Fruit fly (Drosophila melanogaster) whole organism, embryonic: Measurements from ENCODE around the gene CG12951.

Experiments used
- CG10209 ChIP-seq: fragments of 200-800 bp; sonication (Bioruptor generic); optimal IDR thresholded peaks from 3 replicates; lab custom pipeline; 2017; ENCODE audit warnings: missing biosample characterization, mild to moderate bottlenecking, missing genetic modification characterization, missing genetic modification reagents
- CG10274 ChIP-seq: fragments of 200-800 bp; sonication (Bioruptor generic); optimal IDR thresholded peaks from 3 replicates; lab custom pipeline; 2017; ENCODE audit warnings: missing biosample characterization, mild to moderate bottlenecking, missing genetic modification characterization
- CG11093 ChIP-seq: fragments of 200-800 bp; sonication (Bioruptor generic); IDR thresholded peaks from 3 replicates; pipeline ENCODE4 v1.3.6; 2022; ENCODE audit warnings: missing biosample characterization, missing genetic modification characterization
- CG11695 ChIP-seq: fragments of 200-800 bp; sonication (Bioruptor generic); IDR thresholded peaks from 3 replicates; pipeline ENCODE4 v1.3.6; 2022; ENCODE audit warnings: missing biosample characterization, missing genetic modification characterization
- CG13296 ChIP-seq: fragments of 200-800 bp; sonication (Bioruptor generic); optimal IDR thresholded peaks from 3 replicates; lab custom pipeline; 2018; ENCODE audit warnings: missing biosample characterization, mild to moderate bottlenecking, missing genetic modification characterization
- CG13424 ChIP-seq: fragments of 200-800 bp; sonication (Bioruptor generic); optimal IDR thresholded peaks from 2 replicates; lab custom pipeline; 2019; ENCODE audit warnings: missing biosample characterization, mild to moderate bottlenecking, missing genetic modification characterization, moderate library complexity
- CG13894 ChIP-seq: fragments of 200-800 bp; sonication (Bioruptor generic); optimal IDR thresholded peaks from 3 replicates; lab custom pipeline; 2018; ENCODE audit warnings: missing biosample characterization, mild to moderate bottlenecking, missing genetic modification characterization, moderate library complexity
- CG15011 ChIP-seq: fragments of 200-800 bp; sonication (Bioruptor generic); optimal IDR thresholded peaks from 3 replicates; lab custom pipeline; 2018; ENCODE audit warnings: missing biosample characterization, mild to moderate bottlenecking, missing genetic modification characterization
- CG15601 ChIP-seq: fragments of 200-800 bp; sonication (Bioruptor generic); optimal IDR thresholded peaks from 3 replicates; lab custom pipeline; 2019; ENCODE audit warnings: missing biosample characterization, mild to moderate bottlenecking, missing genetic modification characterization, moderate library complexity
- CG2116 ChIP-seq: fragments of 200-800 bp; sonication (Bioruptor generic); optimal IDR thresholded peaks from 3 replicates; lab custom pipeline; 2018; ENCODE audit warnings: missing biosample characterization, mild to moderate bottlenecking, missing genetic modification characterization
- CG3726 ChIP-seq: fragments of 200-800 bp; sonication (Bioruptor generic); IDR thresholded peaks from 3 replicates; pipeline ENCODE4, ENCODE4 v1.3.6; 2022; ENCODE audit warnings: missing biosample characterization, missing genetic modification characterization
- CG4820 ChIP-seq: fragments of 200-800 bp; sonication (Bioruptor generic); optimal IDR thresholded peaks from 3 replicates; lab custom pipeline; 2016; ENCODE audit warnings: missing biosample characterization, missing genetic modification characterization
- CG6683 ChIP-seq: fragments of 200-800 bp; sonication (Bioruptor generic); optimal IDR thresholded peaks from 2 replicates; lab custom pipeline; 2017; ENCODE audit warnings: missing biosample characterization, mild to moderate bottlenecking, missing genetic modification characterization, missing genetic modification reagents
- CG9876 ChIP-seq: fragments of 200-800 bp; sonication (Bioruptor generic); optimal IDR thresholded peaks from 2 replicates; lab custom pipeline; 2016; ENCODE audit warnings: missing biosample characterization, missing genetic modification characterization
- CHES-1-like ChIP-seq: fragments of 200-800 bp; sonication (Bioruptor generic); optimal IDR thresholded peaks from 2 replicates; lab custom pipeline; 2016; ENCODE audit warnings: missing biosample characterization, missing genetic modification characterization
- CrebB ChIP-seq: fragments of 200-800 bp; sonication (Bioruptor generic); optimal IDR thresholded peaks from 3 replicates; lab custom pipeline; 2018; ENCODE audit warnings: missing biosample characterization, mild to moderate bottlenecking, missing genetic modification characterization
- Ets65A ChIP-seq: fragments of 200-800 bp; sonication (Bioruptor generic); peaks from one replicate; lab custom pipeline; 2016; ENCODE audit warnings: missing biosample characterization, missing genetic modification characterization
- HLH3B ChIP-seq: fragments of 200-800 bp; sonication (Bioruptor generic); IDR thresholded peaks from 2 replicates; pipeline ENCODE4 v1.3.6; 2022; ENCODE audit warnings: missing biosample characterization, missing genetic modification characterization
- HLH4C ChIP-seq: fragments of 200-800 bp; sonication (Bioruptor generic); IDR thresholded peaks from 3 replicates; pipeline ENCODE4 v1.3.6; 2022; ENCODE audit warnings: missing biosample characterization, missing genetic modification characterization; ENCODE audit not compliant: partially characterized antibody
- Kr ChIP-seq: fragments of 200-800 bp; sonication (Bioruptor generic); optimal IDR thresholded peaks from 2 replicates; lab custom pipeline; 2017; ENCODE audit warnings: missing biosample characterization, mild to moderate bottlenecking, missing genetic modification characterization
- Med ChIP-seq: fragments of 200-800 bp; sonication (Bioruptor generic); peaks from one replicate; lab custom pipeline; 2016; ENCODE audit warnings: missing biosample characterization, missing genetic modification characterization, mild to moderate bottlenecking, inconsistent platforms, moderate library complexity
- Mrtf ChIP-seq: fragments of 200-800 bp; sonication (Bioruptor generic); IDR thresholded peaks from 3 replicates; pipeline ENCODE4 v1.3.6; 2022; ENCODE audit warnings: missing biosample characterization, missing genetic modification characterization
- Nf-YB ChIP-seq: fragments of 200-800 bp; sonication (Bioruptor generic); optimal IDR thresholded peaks from 3 replicates; lab custom pipeline; 2019; ENCODE audit warnings: missing biosample characterization, mild to moderate bottlenecking, missing genetic modification characterization, moderate library complexity
- Rfx ChIP-seq: fragments of 200-800 bp; sonication (Bioruptor generic); IDR thresholded peaks from 2 replicates; pipeline ENCODE4 v1.3.6; 2022; ENCODE audit warnings: missing biosample characterization, missing genetic modification characterization
- Ssrp ChIP-seq: fragments of 200-800 bp; sonication (Bioruptor generic); optimal IDR thresholded peaks from 2 replicates; lab custom pipeline; 2018; ENCODE audit warnings: missing biosample characterization, mild to moderate bottlenecking, missing genetic modification characterization, moderate library complexity
- Trl ChIP-seq, 3 experiments: fragments of >200 bp in 2 of 3; fragments of 200-800 bp in 1 of 3; sonication (Bioruptor generic) in 1 of 3; optimal IDR thresholded peaks; 2 replicates in 1 of 3; 3 replicates in 2 of 3; lab custom pipeline; 2016 to 2017; ENCODE audit warnings: missing biosample characterization in 1 of 3, missing genetic modification characterization in 1 of 3
- YL-1 ChIP-seq: fragments of 200-800 bp; sonication (Bioruptor generic); optimal IDR thresholded peaks from 3 replicates; lab custom pipeline; 2017; ENCODE audit warnings: missing biosample characterization, mild to moderate bottlenecking, missing genetic modification characterization
- abd-A ChIP-seq: fragments of 200-800 bp; sonication (Bioruptor generic); optimal IDR thresholded peaks from 3 replicates; lab custom pipeline; 2019; ENCODE audit warnings: missing biosample characterization, mild to moderate bottlenecking, missing genetic modification characterization, moderate library complexity
- amos ChIP-seq: fragments of 200-800 bp; sonication (Bioruptor generic); IDR thresholded peaks from 2 replicates; pipeline ENCODE4 v1.3.6; 2022; ENCODE audit warnings: missing biosample characterization, missing genetic modification characterization; ENCODE audit not compliant: partially characterized antibody
- aop ChIP-seq: fragments of 200-800 bp; sonication (Bioruptor generic); IDR thresholded peaks from 2 replicates; pipeline ENCODE4 v1.3.6; 2022; ENCODE audit warnings: missing biosample characterization, missing genetic modification characterization
- chm ChIP-seq: fragments of 200-800 bp; sonication (Bioruptor generic); IDR thresholded peaks from 2 replicates; pipeline ENCODE4 v1.3.6; 2022; ENCODE audit warnings: missing biosample characterization, missing genetic modification characterization
- ci ChIP-seq: fragments of 200-800 bp; sonication (Bioruptor generic); IDR thresholded peaks from 3 replicates; pipeline ENCODE4 v1.3.6; 2022; ENCODE audit warnings: missing biosample characterization, missing genetic modification characterization
- dimm ChIP-seq: fragments of 200-800 bp; sonication (Bioruptor generic); IDR thresholded peaks from 2 replicates; pipeline ENCODE4 v1.3.6; 2022; ENCODE audit warnings: missing biosample characterization, missing genetic modification characterization
- ems ChIP-seq: fragments of 200-800 bp; sonication (Bioruptor generic); optimal IDR thresholded peaks from 3 replicates; lab custom pipeline; 2016; ENCODE audit warnings: missing biosample characterization, missing genetic modification characterization
- gcm ChIP-seq: fragments of 200-800 bp; sonication (Bioruptor generic); optimal IDR thresholded peaks from 2 replicates; lab custom pipeline; 2019; ENCODE audit warnings: missing biosample characterization, mild to moderate bottlenecking, missing genetic modification characterization, moderate library complexity
- hb ChIP-seq: fragments of 200-800 bp; sonication (Bioruptor generic); IDR thresholded peaks from 3 replicates; pipeline ENCODE4 v1.3.6; 2022; ENCODE audit warnings: missing biosample characterization, missing genetic modification characterization; ENCODE audit not compliant: partially characterized antibody
- hkb ChIP-seq, 2 experiments: fragments of 200-800 bp in 1 of 2; fragments of >200 bp in 1 of 2; sonication (Bioruptor generic) in 1 of 2; IDR thresholded peaks in 1 of 2; optimal IDR thresholded peaks in 1 of 2; 2 replicates each; pipeline versions ENCODE4 v1.3.6 to Lab custom; 2017 to 2022; ENCODE audit warnings: missing biosample characterization in 1 of 2, missing genetic modification characterization in 1 of 2
- klu ChIP-seq: fragments of 200-800 bp; sonication (Bioruptor generic); IDR thresholded peaks from 2 replicates; pipeline ENCODE4 v1.3.6; 2022; ENCODE audit warnings: missing biosample characterization, missing genetic modification characterization
- kni ChIP-seq: fragments of 200-800 bp; sonication (Bioruptor generic); optimal IDR thresholded peaks from 3 replicates; lab custom pipeline; 2017; ENCODE audit warnings: mild to moderate bottlenecking, missing biosample characterization, missing genetic modification reagents, missing genetic modification characterization
- oc ChIP-seq: fragments of 200-800 bp; sonication (Bioruptor generic); optimal IDR thresholded peaks from 2 replicates; lab custom pipeline; 2018; ENCODE audit warnings: missing biosample characterization, mild to moderate bottlenecking, missing genetic modification characterization, moderate library complexity
- row ChIP-seq: fragments of 200-800 bp; sonication (Bioruptor generic); IDR thresholded peaks from 3 replicates; pipeline ENCODE4 v1.3.6; 2022; ENCODE audit warnings: missing biosample characterization, missing genetic modification characterization
- scrt ChIP-seq: fragments of 200-800 bp; sonication (Bioruptor generic); optimal IDR thresholded peaks from 2 replicates; lab custom pipeline; 2018; ENCODE audit warnings: missing biosample characterization, mild to moderate bottlenecking, missing genetic modification characterization, moderate library complexity
- sd ChIP-seq: fragments of 200-800 bp; sonication (Bioruptor generic); optimal IDR thresholded peaks from 3 replicates; lab custom pipeline; 2018; ENCODE audit warnings: missing biosample characterization, mild to moderate bottlenecking, missing genetic modification characterization, moderate library complexity
- sim ChIP-seq: fragments of 200-800 bp; sonication (Bioruptor generic); IDR thresholded peaks from 2 replicates; pipeline ENCODE4 v1.3.6; 2022; ENCODE audit warnings: missing biosample characterization, missing genetic modification characterization
- sug ChIP-seq: fragments of 200-800 bp; optimal IDR thresholded peaks from 2 replicates; lab custom pipeline; 2019; ENCODE audit warnings: missing biosample characterization, mild to moderate bottlenecking, missing genetic modification characterization, moderate library complexity
- tna ChIP-seq: fragments of 200-800 bp; sonication (Bioruptor generic); IDR thresholded peaks from 2 replicates; pipeline ENCODE4 v1.3.6; 2022; ENCODE audit warnings: missing biosample characterization, missing genetic modification characterization; ENCODE audit not compliant: partially characterized antibody
- vnd ChIP-seq: fragments of 200-800 bp; sonication (Bioruptor generic); IDR thresholded peaks from 3 replicates; pipeline ENCODE4 v1.3.6; 2022; ENCODE audit warnings: missing biosample characterization, missing genetic modification characterization; ENCODE audit not compliant: partially characterized antibody

The CG12951 gene

DNA sequence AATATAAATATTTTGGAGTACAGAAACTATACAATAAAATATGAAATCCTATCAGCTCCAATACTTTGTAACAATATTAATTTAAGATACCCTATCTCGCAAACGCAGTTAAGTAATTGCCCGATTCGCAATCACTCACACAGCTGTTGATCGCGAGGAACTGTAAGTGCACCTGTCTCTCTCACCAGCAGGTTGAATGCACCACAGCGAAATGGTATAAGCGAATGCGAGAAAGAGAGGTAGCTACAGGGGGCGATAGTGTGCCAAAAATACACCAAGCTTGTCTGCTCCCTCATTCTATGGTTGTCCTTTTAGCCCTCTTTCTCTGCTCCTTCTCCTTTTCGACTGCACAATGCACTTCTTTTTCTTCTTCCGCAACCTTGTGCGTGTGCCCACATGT is 8.6 kb upstream of the CG12951 start:
- TF ChIP-seq Nf-YB (GFP tag; lab: Kevin White, UChicago) (no peak), CG11093 (0 out of 3 replicates have a peak, but pooled peaks have one; percentile 33), abd-A (tag; lab: Kevin White, UChicago) (no peak), Ssrp (tag; lab: Kevin White, UChicago) (no peak), aop (GFP tag; lab: Robert Waterston, UW) (no peak), HLH4C (GFP tag; lab: Robert Waterston, UW) (no peak), kni (GFP tag; lab: Kevin White, UChicago) (no peak), vnd (GFP tag; lab: Robert Waterston, UW) (no peak), CG11695 (no peak), klu (GFP tag; lab: Robert Waterston, UW) (no peak), sug (tag; lab: Kevin White, UChicago) (no peak), Rfx (0 out of 2 replicates have a peak, but pooled peaks have one; percentile 9), chm (GFP tag; lab: Robert Waterston, UW) (0 out of 2 replicates have a peak, but pooled peaks have one; percentile 45), ci (no peak), CG4820 (GFP tag; lab: Kevin White, UChicago) (no peak), CG15601 (tag; lab: Kevin White, UChicago) (no peak), sim (GFP tag; lab: Robert Waterston, UW) (no peak), oc (no peak), CG6683 (no peak), row (GFP tag; lab: Robert Waterston, UW) (no peak), Med (GFP tag; lab: Kevin White, UChicago) (peak; percentile 28), CHES-1-like (GFP tag; lab: Kevin White, UChicago) (no peak), hkb (optimal IDR thresholded peaks at IDR 0.05; lab: Kevin White, UChicago) (no peak), hkb (GFP tag; IDR thresholded peaks at IDR 0.05; lab: Robert Waterston, UW) (no peak)

DNA sequence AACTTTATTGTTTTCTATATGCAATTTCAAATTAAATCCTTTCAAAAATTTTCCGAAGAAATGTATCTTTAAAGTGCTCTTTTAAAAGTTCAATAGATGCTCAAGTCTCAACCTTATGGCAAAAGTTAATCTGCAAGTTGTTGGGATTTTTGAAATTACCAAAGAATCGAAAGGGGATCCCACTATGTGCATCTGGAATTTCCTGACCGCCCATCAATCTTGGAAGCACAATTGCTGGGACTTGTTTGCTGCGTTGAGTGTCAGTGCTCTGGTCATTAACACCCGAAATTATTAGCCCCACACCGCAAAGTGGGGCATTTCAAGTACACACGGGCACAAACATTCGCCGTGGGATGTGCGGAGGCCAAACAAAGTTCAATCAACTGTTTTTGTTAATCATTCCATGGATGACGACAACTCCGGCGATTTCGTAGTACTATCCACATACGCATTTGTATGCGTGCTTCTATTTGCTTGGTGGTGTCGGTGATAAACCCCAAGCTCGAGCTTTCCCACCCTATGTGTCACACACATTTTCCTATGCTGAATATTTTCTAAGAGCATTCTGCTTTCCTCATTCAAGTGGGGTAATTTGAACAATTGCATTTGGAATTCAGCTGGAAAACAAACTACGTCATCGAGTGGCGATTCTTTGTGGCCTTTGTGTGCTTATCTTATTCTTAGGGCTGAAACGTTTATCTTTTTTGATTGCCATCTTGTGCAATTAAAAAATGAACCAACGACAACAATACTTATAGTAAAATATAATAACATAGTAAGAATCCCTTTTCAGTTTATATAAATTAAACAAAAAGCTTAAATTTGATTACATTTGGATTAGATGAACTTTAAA is 7.5 kb upstream of the CG12951 start:
- TF ChIP-seq Ets65A (no peak), CG6683 (no peak), ems (GFP tag; lab: Kevin White, UChicago) (no peak), HLH3B (GFP tag; lab: Robert Waterston, UW) (no peak), CG10209 (GFP tag; lab: Kevin White, UChicago) (no peak), CG13424 (no peak), CG15011 (GFP tag; lab: Kevin White, UChicago) (no peak), CG3726 (GFP tag; lab: Robert Waterston, UW) (no peak), Trl (optimal IDR thresholded peaks at IDR 0.05; lab: Kevin White, UChicago) (no peak), Trl (GFP tag; optimal IDR thresholded peaks at IDR 0.05; lab: Kevin White, UChicago) (no peak), ci (peak; percentile 49; the same call in 1 of the 3 replicates), YL-1 (GFP tag; lab: Kevin White, UChicago) (no peak), amos (GFP tag; lab: Robert Waterston, UW) (no peak), CG9876 (GFP tag; lab: Kevin White, UChicago) (no peak), Kr (GFP tag; lab: Kevin White, UChicago) (no peak), dimm (GFP tag; lab: Robert Waterston, UW) (no peak), CG13296 (GFP tag; lab: Kevin White, UChicago) (no peak), CG10274 (GFP tag; lab: Kevin White, UChicago) (no peak), CG13894 (tag; lab: Kevin White, UChicago) (peak; percentile 56), tna (no peak), Mrtf (no peak), sd (tag; lab: Kevin White, UChicago) (peak; percentile 58), hb (no peak), scrt (GFP tag; lab: Kevin White, UChicago) (no peak), CG2116 (no peak), gcm (GFP tag; lab: Kevin White, UChicago) (no peak), CrebB (no peak)
